Worm (Caenorhabditis elegans) whole organism, early embryonic: ENCODE results near the gene C04C11.25.

ENCODE experiments used
- B0310.2 ChIP-seq: sonication (generic microtip); optimal IDR thresholded peaks from 2 replicates; lab custom pipeline; 2016; ENCODE audit warnings: mild to moderate bottlenecking, missing genetic modification characterization, missing compliant biosample characterization
- F13C5.2 ChIP-seq: sonication (generic microtip); optimal IDR thresholded peaks from 2 replicates; lab custom pipeline; 2017; ENCODE audit warnings: mild to moderate bottlenecking, missing genetic modification characterization, inconsistent platforms, missing compliant biosample characterization
- aly-1 ChIP-seq: sonication (generic microtip); optimal IDR thresholded peaks from 2 replicates; lab custom pipeline; 2016; ENCODE audit warnings: missing genetic modification characterization, missing compliant biosample characterization
- ama-1 ChIP-seq: fragments of 150-350 bp; optimal IDR thresholded peaks from 2 replicates; lab custom pipeline; 2014
- ceh-13 ChIP-seq: fragments of 200-800 bp; sonication (Bioruptor generic); optimal IDR thresholded peaks from 2 replicates; lab custom pipeline; 2018; ENCODE audit warnings: mild to moderate bottlenecking, missing genetic modification characterization, missing compliant biosample characterization
- ceh-36 ChIP-seq: sonication (generic microtip); optimal IDR thresholded peaks from 2 replicates; lab custom pipeline; 2016; ENCODE audit warnings: missing genetic modification characterization, inconsistent platforms, missing compliant biosample characterization
- ets-7 ChIP-seq: sonication (generic microtip); optimal IDR thresholded peaks from 2 replicates; lab custom pipeline; 2016; ENCODE audit warnings: missing genotype, missing genetic modification characterization, missing compliant biosample characterization
- flt-1 ChIP-seq: fragments of 200-800 bp; sonication (Bioruptor generic); IDR thresholded peaks from 2 replicates; pipeline ENCODE4 v1.3.6; 2022; ENCODE audit warnings: missing genetic modification characterization, missing compliant biosample characterization
- hmbx-1 ChIP-seq: sonication (generic microtip); optimal IDR thresholded peaks from 2 replicates; lab custom pipeline; 2016; ENCODE audit warnings: mild to moderate bottlenecking, missing genetic modification characterization, missing compliant biosample characterization
- hmg-4 ChIP-seq: fragments of 200-800 bp; sonication (Bioruptor generic); optimal IDR thresholded peaks from 2 replicates; lab custom pipeline; 2018; ENCODE audit warnings: mild to moderate bottlenecking, missing genetic modification characterization, missing compliant biosample characterization
- hnd-1 ChIP-seq: sonication (generic microtip); optimal IDR thresholded peaks from 2 replicates; lab custom pipeline; 2016; ENCODE audit warnings: missing genetic modification characterization, missing compliant biosample characterization
- pes-1 ChIP-seq: fragments of 200-800 bp; sonication (Bioruptor generic); IDR thresholded peaks from 2 replicates; pipeline ENCODE4 v1.3.6; 2022; ENCODE audit warnings: missing genetic modification reagents, missing genetic modification characterization, missing compliant biosample characterization
- scrt-1 ChIP-seq: fragments of 200-800 bp; sonication (Bioruptor generic); IDR thresholded peaks from 2 replicates; pipeline ENCODE4 v1.3.6; 2022; ENCODE audit warnings: missing genetic modification characterization, missing compliant biosample characterization
- sea-1 ChIP-seq: fragments of 200-800 bp; sonication (Bioruptor generic); conservative IDR thresholded peaks from 2 replicates; pipeline ENCODE4 v1.3.6; 2022; ENCODE audit warnings: missing genetic modification characterization, missing compliant biosample characterization
- tbx-11 ChIP-seq: fragments of 200-800 bp; sonication (Bioruptor generic); IDR thresholded peaks from 2 replicates; pipeline ENCODE4 v1.3.6; 2022; ENCODE audit warnings: missing genetic modification characterization, missing compliant biosample characterization
- tbx-37 ChIP-seq: fragments of 200-800 bp; sonication (Bioruptor generic); conservative IDR thresholded peaks from 2 replicates; pipeline ENCODE4 v1.3.6; 2022; ENCODE audit warnings: missing genetic modification reagents, missing genetic modification characterization, missing compliant biosample characterization
- tra-4 ChIP-seq: sonication (generic microtip); optimal IDR thresholded peaks from 2 replicates; lab custom pipeline; 2017; ENCODE audit warnings: missing genetic modification characterization, missing compliant biosample characterization

The C04C11.25 gene

DNA sequence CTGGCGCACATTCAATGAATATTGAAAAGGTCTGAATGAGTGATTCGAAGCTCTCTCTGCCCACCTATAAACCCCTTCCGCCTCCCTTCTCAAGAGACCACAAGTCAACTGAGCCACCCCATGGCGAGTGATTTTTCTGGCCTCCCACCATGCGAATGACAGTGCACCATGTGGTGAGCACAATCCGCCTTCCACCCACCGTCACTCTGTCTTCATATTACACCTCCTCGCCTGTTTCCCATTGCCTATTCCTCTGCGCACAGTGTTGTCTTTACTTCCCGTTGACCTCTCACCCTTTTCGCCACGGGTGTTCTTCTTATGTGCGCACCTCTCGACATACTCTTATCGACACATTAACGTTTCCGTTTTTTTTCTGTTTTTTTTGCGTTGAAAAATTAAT, 11.6 kb upstream of the C04C11.25 start:
- TF ChIP-seq sea-1 (GFP tag; lab: Robert Waterston, UW) (peak; percentile 58; the same call in 1 of the 2 replicates), ets-7 (tag; lab: Kevin White, UChicago) (peak; percentile 29), aly-1 (tag; lab: Kevin White, UChicago) (peak; percentile 67), hnd-1 (no peak), hmg-4 (peak; percentile 70), B0310.2 (tag; lab: Kevin White, UChicago) (no peak), tra-4 (tag; lab: Kevin White, UChicago) (no peak)

DNA sequence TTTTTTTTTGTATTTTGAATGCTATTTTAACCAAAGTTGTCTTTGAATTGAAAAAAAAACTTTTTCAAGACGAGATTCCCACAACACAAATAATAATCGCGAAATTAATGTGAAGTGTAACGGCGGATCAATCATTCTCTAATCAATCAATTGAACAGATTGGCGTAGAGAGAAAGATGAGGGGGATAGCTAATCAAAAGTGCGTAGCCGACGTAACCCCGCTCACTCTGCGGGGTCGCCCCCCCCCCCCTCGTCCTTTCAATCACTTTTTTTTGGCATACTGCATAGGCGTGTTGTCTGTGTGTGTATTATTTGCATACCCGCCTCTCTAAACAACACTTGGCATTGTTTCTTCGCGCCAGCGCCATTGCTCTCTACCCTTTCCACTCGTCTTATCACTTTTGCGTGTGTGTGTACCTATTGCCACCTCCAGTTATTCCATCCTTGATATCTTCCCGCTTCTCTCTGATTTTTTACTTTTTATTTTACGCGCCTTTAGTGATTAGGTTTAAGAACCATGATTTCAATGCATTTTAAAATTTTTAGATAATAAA, 9.2 kb upstream of the C04C11.25 start:
- TF ChIP-seq B0310.2 (tag; lab: Kevin White, UChicago) (no peak), hmg-4 (peak; percentile 20), tra-4 (tag; lab: Kevin White, UChicago) (no peak)

DNA sequence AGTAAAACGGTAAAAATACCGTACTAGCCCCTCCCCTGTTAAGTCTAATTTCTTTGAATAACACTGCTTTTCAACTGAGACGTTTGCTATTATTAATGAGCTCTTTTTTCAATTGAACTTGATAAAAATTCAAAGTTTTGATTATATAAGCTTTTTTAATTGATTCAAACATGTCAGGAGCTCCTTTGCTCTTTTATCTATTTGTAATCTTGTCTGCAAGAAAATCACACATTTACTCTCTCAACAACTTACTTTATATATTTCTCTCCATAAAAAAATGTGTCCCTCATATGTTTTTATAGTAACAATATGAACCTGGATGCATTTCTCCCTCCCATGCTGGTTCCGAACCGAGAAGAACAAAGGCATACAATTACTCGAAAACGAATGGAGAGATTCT, 5.0 kb upstream of the C04C11.25 start, which contains the start of gene C04C11.1:
TSS of gene C04C11.1 (plus strand) at position 301 of the 400 bp plus-strand sequence.
- no peak for TF ChIP-seq hnd-1
- no peak for TF ChIP-seq F13C5.2
- no peak for TF ChIP-seq B0310.2 (tag; lab: Kevin White, UChicago)
- TF ChIP-seq ama-1 (lab: Kevin White, UChicago): no peak
- no peak for TF ChIP-seq flt-1 (GFP tag; lab: Robert Waterston, UW)
- no peak for TF ChIP-seq hmbx-1 (tag; lab: Kevin White, UChicago)

DNA sequence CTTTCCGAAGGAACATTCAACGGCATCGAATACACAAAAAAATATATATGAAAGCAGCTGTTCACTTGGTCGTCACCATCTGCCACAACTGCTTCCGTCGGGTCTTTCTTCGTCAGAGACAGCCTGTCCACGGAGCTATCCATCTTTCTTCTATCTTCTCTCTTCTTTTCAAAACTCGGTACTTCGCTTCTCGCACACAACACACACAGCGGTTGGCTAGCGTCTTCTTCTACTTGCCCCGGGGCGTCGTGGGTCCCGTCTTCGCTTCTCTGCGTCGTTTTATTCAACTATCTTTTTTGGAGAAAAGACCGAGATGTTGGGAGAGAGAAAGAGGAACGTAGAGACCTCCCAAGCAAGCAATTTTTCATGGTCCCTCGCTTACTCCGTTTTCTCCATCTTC, 1.4 kb upstream of the C04C11.25 start:
- peak; percentile 33 for TF ChIP-seq F13C5.2
- TF ChIP-seq hmg-4: peak; percentile 63
- TF ChIP-seq tbx-11 (GFP tag; lab: Robert Waterston, UW): no peak
- no peak for TF ChIP-seq ceh-36 (tag; lab: Kevin White, UChicago)
- no peak for TF ChIP-seq ets-7 (tag; lab: Kevin White, UChicago)
- no peak for TF ChIP-seq ceh-13
- TF ChIP-seq B0310.2 (tag; lab: Kevin White, UChicago): no peak
- no peak for TF ChIP-seq hnd-1
- no peak for TF ChIP-seq hmbx-1 (tag; lab: Kevin White, UChicago)
- no peak for TF ChIP-seq pes-1 (GFP tag; lab: Robert Waterston, UW)

DNA sequence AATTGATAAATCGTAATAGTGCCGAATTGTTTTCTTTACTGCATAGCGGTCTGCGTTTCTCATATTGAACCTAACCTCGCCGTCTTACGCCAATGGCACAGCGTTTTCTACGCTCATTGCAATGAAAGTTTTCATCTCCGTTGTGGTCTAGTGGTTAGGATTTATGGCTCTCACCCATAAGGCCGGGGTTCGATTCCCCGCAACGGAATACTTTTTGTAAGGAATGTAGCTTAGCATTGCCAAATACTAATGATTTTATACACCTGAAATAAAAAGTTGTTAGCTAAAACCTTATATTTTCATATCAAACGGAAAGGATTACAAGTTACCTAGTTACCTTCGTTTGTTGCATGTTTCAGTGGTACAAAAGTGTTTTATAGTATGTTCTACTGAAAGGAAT, 542 bp upstream of the C04C11.25 start:
- TF ChIP-seq F13C5.2 (peak; percentile 79), B0310.2 (tag; lab: Kevin White, UChicago) (peak; percentile 54), sea-1 (GFP tag; lab: Robert Waterston, UW) (peak; percentile 84), hnd-1 (peak; percentile 73), aly-1 (tag; lab: Kevin White, UChicago) (peak; percentile 69), pes-1 (GFP tag; lab: Robert Waterston, UW) (peak; percentile 86), ama-1 (lab: Kevin White, UChicago) (no peak), hmbx-1 (tag; lab: Kevin White, UChicago) (peak; percentile 49), tra-4 (tag; lab: Kevin White, UChicago) (peak; percentile 60), ceh-36 (tag; lab: Kevin White, UChicago) (peak; percentile 79), ceh-13 (peak; percentile 78), ets-7 (tag; lab: Kevin White, UChicago) (peak; percentile 51), tbx-11 (GFP tag; lab: Robert Waterston, UW) (peak; percentile 84), flt-1 (GFP tag; lab: Robert Waterston, UW) (peak; percentile 83), hmg-4 (peak; percentile 79), scrt-1 (peak; percentile 85), tbx-37 (GFP tag; lab: Robert Waterston, UW) (peak; percentile 66)

DNA sequence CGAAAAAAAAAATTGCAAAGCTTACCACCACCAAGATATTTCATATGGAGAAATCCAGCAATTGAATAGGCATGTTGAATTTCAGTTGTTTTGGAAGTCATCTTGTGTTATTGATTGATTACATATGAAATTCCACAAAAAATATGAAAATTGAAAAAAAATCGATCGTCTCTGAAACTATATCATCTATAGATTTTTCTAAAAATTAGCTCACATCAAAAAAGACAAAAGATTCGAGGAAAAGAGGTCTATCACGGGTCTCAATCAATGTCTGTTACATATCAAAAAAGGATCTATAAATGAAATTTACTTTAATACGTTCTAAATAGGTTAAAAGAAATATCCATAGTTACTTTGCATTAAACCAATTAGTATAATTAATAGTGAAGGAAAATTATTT, 2.8 kb downstream of the C04C11.25 start, which contains the start of gene tbc-19:
TSS of gene tbc-19 (minus strand) at position 101 of the 400 bp plus-strand sequence.
- TF ChIP-seq ceh-36 (tag; lab: Kevin White, UChicago): no peak
- TF ChIP-seq ceh-13: no peak
- TF ChIP-seq tbx-11 (GFP tag; lab: Robert Waterston, UW): no peak
- TF ChIP-seq ets-7 (tag; lab: Kevin White, UChicago): no peak
- no peak for TF ChIP-seq hmbx-1 (tag; lab: Kevin White, UChicago)
- no peak for TF ChIP-seq tra-4 (tag; lab: Kevin White, UChicago)
- no peak for TF ChIP-seq scrt-1
- no peak for TF ChIP-seq F13C5.2
- no peak for TF ChIP-seq pes-1 (GFP tag; lab: Robert Waterston, UW)
- TF ChIP-seq aly-1 (tag; lab: Kevin White, UChicago): no peak
- no peak for TF ChIP-seq B0310.2 (tag; lab: Kevin White, UChicago)
- TF ChIP-seq hmg-4: no peak
- no peak for TF ChIP-seq hnd-1
- TF ChIP-seq tbx-37 (GFP tag; lab: Robert Waterston, UW): no peak
- TF ChIP-seq sea-1 (GFP tag; lab: Robert Waterston, UW): no peak
- TF ChIP-seq ama-1 (lab: Kevin White, UChicago): no peak

DNA sequence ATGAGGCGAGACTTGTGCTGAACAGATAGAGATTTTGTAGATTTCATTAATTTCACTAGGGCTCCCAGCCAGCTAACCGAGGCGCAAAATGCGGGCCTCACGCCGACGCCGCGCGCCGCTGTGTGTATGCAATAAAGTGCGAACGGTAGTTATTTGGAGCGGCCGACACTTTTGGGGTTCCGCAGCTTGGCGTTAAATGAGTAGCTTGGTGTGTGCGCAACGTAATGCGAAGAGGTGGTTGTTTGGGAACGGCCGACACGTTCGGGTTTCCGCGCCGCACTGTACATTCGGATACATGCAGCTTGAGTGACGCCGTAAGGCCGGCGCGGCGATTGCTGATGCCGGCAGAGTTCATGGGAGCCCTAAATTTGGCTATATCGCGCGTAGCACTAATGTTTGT, 7.1 kb downstream of the C04C11.25 start:
- TF ChIP-seq hnd-1: no peak
- no peak for TF ChIP-seq ceh-13
- no peak for TF ChIP-seq hmg-4
- TF ChIP-seq tbx-37 (GFP tag; lab: Robert Waterston, UW): no peak
- TF ChIP-seq tbx-11 (GFP tag; lab: Robert Waterston, UW): no peak
- TF ChIP-seq hmbx-1 (tag; lab: Kevin White, UChicago): no peak
- no peak for TF ChIP-seq pes-1 (GFP tag; lab: Robert Waterston, UW)
- TF ChIP-seq scrt-1: no peak
- TF ChIP-seq ceh-36 (tag; lab: Kevin White, UChicago): no peak
- TF ChIP-seq tra-4 (tag; lab: Kevin White, UChicago): no peak

DNA sequence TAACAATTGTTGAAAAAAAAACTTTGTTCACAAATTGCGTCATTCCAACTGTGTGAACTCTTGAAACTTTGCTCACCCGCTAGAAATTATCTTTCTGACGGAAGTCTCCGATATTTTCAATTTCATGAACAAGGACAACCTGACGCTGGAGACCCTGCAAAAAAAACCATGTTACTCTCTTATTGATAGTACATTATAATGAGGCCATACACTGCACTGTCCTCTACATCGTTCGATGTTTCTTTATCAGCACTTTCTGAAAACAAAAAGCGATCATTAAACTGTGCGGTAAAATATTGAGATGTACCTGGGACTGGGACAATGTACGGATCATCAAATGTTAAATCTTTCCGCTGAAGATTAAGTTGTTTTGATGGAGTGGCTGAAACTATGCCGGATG, 11.7 kb downstream of the C04C11.25 start:
- TF ChIP-seq hmg-4 (no peak), ets-7 (tag; lab: Kevin White, UChicago) (no peak), ceh-13 (no peak), tbx-11 (GFP tag; lab: Robert Waterston, UW) (no peak), ceh-36 (tag; lab: Kevin White, UChicago) (no peak), sea-1 (GFP tag; lab: Robert Waterston, UW) (no peak), scrt-1 (no peak), tbx-37 (GFP tag; lab: Robert Waterston, UW) (no peak), tra-4 (tag; lab: Kevin White, UChicago) (no peak), flt-1 (GFP tag; lab: Robert Waterston, UW) (no peak)
